Fruit fly (Drosophila melanogaster) S2 (cell line): ENCODE measurements around the gene Adgf-C.

Source experiments
- CG8478 ChIP-seq: fragments of >200 bp; optimal IDR thresholded peaks from 2 replicates; lab custom pipeline; 2018
- CTCF ChIP-seq, 2 experiments: fragments of >200 bp; optimal IDR thresholded peaks; 2 replicates each; lab custom pipeline; 2018

- no peak for TF ChIP-seq CG8478
- TF ChIP-seq CTCF (optimal IDR thresholded peaks at IDR 0.05; lab: Kevin White, UChicago), result no peak
Measured at dm6 chr3R:13719053-13719452, 12.5 kb downstream of the Adgf-C start.
